Worm (Caenorhabditis elegans): Measurements from ENCODE around the gene mbk-1.
A peak's percentile ranks its signal among the peaks of the same experiment; 100 is the strongest.

mbk-1 gene

DNA sequence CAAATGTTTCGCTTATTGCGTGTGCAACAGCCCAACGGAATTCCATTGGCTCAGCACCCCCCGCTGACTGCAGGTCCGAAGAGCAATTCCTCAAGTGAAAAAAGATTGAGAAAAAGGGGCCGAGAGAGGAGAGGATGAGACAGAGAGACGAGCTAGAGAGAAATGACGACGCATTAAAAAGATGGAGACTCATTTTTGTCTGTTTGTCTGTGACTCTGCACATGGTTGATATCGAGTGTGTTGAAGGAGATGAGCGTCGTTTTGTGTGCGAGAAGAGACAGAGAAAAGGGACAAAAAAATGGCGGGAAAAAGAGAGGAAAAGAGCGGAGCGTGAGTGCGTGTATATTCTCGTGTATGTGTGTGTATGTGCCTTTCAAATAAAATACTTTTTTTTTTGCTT is 16.7 kb upstream of the mbk-1 start (continued):
- TF ChIP-seq tlp-1 (tag; optimal IDR thresholded peaks at IDR 0.05) (no peak), nhr-71 (tag; optimal IDR thresholded peaks at IDR 0.05) (peak; percentile 96), egl-27 (tag; optimal IDR thresholded peaks at IDR 0.05) (peak; percentile 53 to 56), lin-14 (GFP tag; optimal IDR thresholded peaks at IDR 0.05) (peak; percentile 99), nhr-12 (tag; optimal IDR thresholded peaks at IDR 0.05) (no peak), efl-3 (GFP tag; optimal IDR thresholded peaks at IDR 0.05) (no peak), efl-1 (optimal IDR thresholded peaks at IDR 0.05) (peak; percentile 77 to 94), efl-1 (GFP tag; optimal IDR thresholded peaks at IDR 0.05 in 1 of 2) (peak; percentile 67 to 96), jun-1 (tag; optimal IDR thresholded peaks at IDR 0.05) (peak; percentile 89), nhr-47 (tag; optimal IDR thresholded peaks at IDR 0.05) (peak; percentile 86), pag-3 (tag; optimal IDR thresholded peaks at IDR 0.05; ENCODE audit: borderline replicate concordance, insufficient read depth) (peak; percentile 15), nhr-85 (tag) (peak; percentile 86), sptf-1 (tag; optimal IDR thresholded peaks at IDR 0.05) (no peak), nhr-77 (tag; optimal IDR thresholded peaks at IDR 0.05) (peak; percentile 94), vab-15 (tag; optimal IDR thresholded peaks at IDR 0.05) (no peak), mef-2 (tag; optimal IDR thresholded peaks at IDR 0.05) (peak; percentile 66), isw-1 (GFP tag; IDR thresholded peaks at IDR 0.05) (peak; percentile 73), ceh-88 (GFP tag; IDR thresholded peaks at IDR 0.05) (no peak; the same call in 1 of the 2 replicates), F16B12.6 (tag; optimal IDR thresholded peaks at IDR 0.05) (peak; percentile 44), aly-2 (tag; optimal IDR thresholded peaks at IDR 0.05) (peak; percentile 32), nhr-11 (tag; optimal IDR thresholded peaks at IDR 0.05) (peak; percentile 54), nhr-76 (tag; optimal IDR thresholded peaks at IDR 0.05) (no peak), sup-37 (GFP tag; optimal IDR thresholded peaks at IDR 0.05) (peak; percentile 38), fkh-10 (GFP tag; optimal IDR thresholded peaks at IDR 0.05) (peak; percentile 94), fkh-4 (tag; optimal IDR thresholded peaks at IDR 0.05; ENCODE audit: borderline replicate concordance) (no peak), lin-35 (GFP tag; optimal IDR thresholded peaks at IDR 0.05) (peak; percentile 82 to 87), C16A3.4 (tag; optimal IDR thresholded peaks at IDR 0.05) (peak; percentile 86), unc-130 (tag; optimal IDR thresholded peaks at IDR 0.05) (peak; percentile 46), snpc-4 (tag; optimal IDR thresholded peaks at IDR 0.05) (peak; percentile 78), fos-1 (tag; optimal IDR thresholded peaks at IDR 0.05) (peak; percentile 91), unc-62 (GFP tag; optimal IDR thresholded peaks at IDR 0.05) (no peak), ets-5 (GFP tag; IDR thresholded peaks at IDR 0.05) (no peak), zip-4 (GFP tag; optimal IDR thresholded peaks at IDR 0.05) (no peak), pax-3 (tag; optimal IDR thresholded peaks at IDR 0.05) (peak; percentile 69), dsc-1 (tag; optimal IDR thresholded peaks at IDR 0.05) (peak; percentile 82), hlh-17 (GFP tag; optimal IDR thresholded peaks at IDR 0.05; ENCODE audit: borderline replicate concordance) (no peak), pqm-1 (tag; optimal IDR thresholded peaks at IDR 0.05) (no peak), ztf-4 (tag; optimal IDR thresholded peaks at IDR 0.05) (peak; percentile 78), ceh-82 (tag; optimal IDR thresholded peaks at IDR 0.05) (peak; percentile 84 to 92 (median 89)), unc-86 (tag; optimal IDR thresholded peaks at IDR 0.05) (peak; percentile 91), aha-1 (tag; optimal IDR thresholded peaks at IDR 0.05) (no peak), ama-1 (optimal IDR thresholded peaks at IDR 0.05) (peak; percentile 6), skn-1 (tag; optimal IDR thresholded peaks at IDR 0.05) (peak; percentile 87), lsy-2 (tag; optimal IDR thresholded peaks at IDR 0.05) (peak; percentile 63 to 92), ceh-90 (tag; optimal IDR thresholded peaks at IDR 0.05) (no peak), irx-1 (tag; optimal IDR thresholded peaks at IDR 0.05) (peak; percentile 83), mep-1 (tag; optimal IDR thresholded peaks at IDR 0.05) (peak; percentile 89), nhr-237 (tag; optimal IDR thresholded peaks at IDR 0.05) (peak; percentile 71), nhr-90 (tag; optimal IDR thresholded peaks at IDR 0.05; ENCODE audit: poor library complexity) (peak; percentile 57), mdl-1 (tag; optimal IDR thresholded peaks at IDR 0.05) (peak; percentile 44 to 92), rnt-1 (tag; optimal IDR thresholded peaks at IDR 0.05) (peak; percentile 80), nhr-20 (tag; optimal IDR thresholded peaks at IDR 0.05) (peak; percentile 91), lir-3 (tag; optimal IDR thresholded peaks at IDR 0.05; ENCODE audit: poor library complexity) (peak; percentile 80), tbx-2 (tag; optimal IDR thresholded peaks at IDR 0.05) (peak; percentile 92)
